Fruit fly (Drosophila melanogaster): ENCODE measurements around the gene Saf-B.

The Saf-B gene

DNA sequence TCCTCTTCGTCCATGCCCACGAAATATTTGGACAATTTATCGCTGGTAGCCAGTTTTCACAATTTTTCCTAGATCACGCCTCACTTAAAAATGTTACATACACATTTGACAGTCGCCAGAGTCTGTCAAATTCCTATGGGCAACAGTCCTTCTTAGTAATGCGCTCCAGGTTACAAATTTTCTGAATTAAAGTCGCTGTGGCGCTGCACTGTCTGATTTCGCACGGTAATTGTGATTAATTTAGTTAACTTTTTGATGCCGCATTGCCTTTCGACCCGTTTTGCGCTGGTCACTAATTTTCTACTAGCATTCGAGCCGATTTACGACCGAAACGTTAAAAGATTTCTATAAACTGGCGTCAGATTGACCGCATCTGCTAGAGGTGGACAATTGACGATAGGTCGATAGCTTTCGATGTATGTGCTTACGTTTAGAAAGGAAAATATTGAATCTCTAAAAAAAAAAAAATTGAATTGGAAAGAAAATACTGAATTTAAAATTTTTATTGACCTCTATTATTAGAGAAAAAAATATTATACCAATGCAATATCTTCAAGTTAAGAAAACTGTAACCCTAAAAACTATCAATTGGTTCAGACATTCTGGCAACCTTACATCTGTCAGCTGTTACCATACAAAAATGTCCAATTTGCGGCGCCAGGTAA is 3.5 kb upstream of the Saf-B start, which contains the start of the genes lili and CG34150 (continued):
- no peak for TF ChIP-seq CG17802 (tag; optimal IDR thresholded peaks at IDR 0.05)
- TF ChIP-seq CG12236 (GFP tag; optimal IDR thresholded peaks at IDR 0.05) = peak; percentile 42
- no peak for TF ChIP-seq wdn (GFP tag; IDR thresholded peaks at IDR 0.05)
- TF ChIP-seq CoRest (tag; optimal IDR thresholded peaks at IDR 0.05) = peak; percentile 85
- TF ChIP-seq Dip3 (GFP tag; optimal IDR thresholded peaks at IDR 0.05) = peak; percentile 65
- TF ChIP-seq CG10209 (GFP tag; optimal IDR thresholded peaks at IDR 0.05) = peak; percentile 56
- TF ChIP-seq CG13287 (GFP tag; IDR thresholded peaks at IDR 0.05; ENCODE audit: partially characterized antibody) = peak; percentile 88
- no peak for TF ChIP-seq ash1 (GFP tag; optimal IDR thresholded peaks at IDR 0.05)
- peak; percentile 68 for TF ChIP-seq CG16863 (GFP tag; optimal IDR thresholded peaks at IDR 0.05)
- peak; percentile 30 for TF ChIP-seq dm (GFP tag; optimal IDR thresholded peaks at IDR 0.05)
- TF ChIP-seq eve (GFP tag; optimal IDR thresholded peaks at IDR 0.05) = no peak
- TF ChIP-seq Mad (GFP tag; optimal IDR thresholded peaks at IDR 0.05) = peak; percentile 87
- 0 out of 2 replicates have a peak, but pooled peaks have one; percentile 55 for TF ChIP-seq Oaz (GFP tag; IDR thresholded peaks at IDR 0.05)
- peak; percentile 80 for TF ChIP-seq CG6689 (GFP tag; IDR thresholded peaks at IDR 0.05)
- no peak for TF ChIP-seq C15 (GFP tag; IDR thresholded peaks at IDR 0.05)
- TF ChIP-seq lilli (GFP tag; optimal IDR thresholded peaks at IDR 0.05) = peak; percentile 88
- TF ChIP-seq CG8359 (GFP tag; optimal IDR thresholded peaks at IDR 0.05; ENCODE audit: borderline replicate concordance) = no peak
- peak; percentile 6 for TF ChIP-seq NK7.1 (GFP tag; optimal IDR thresholded peaks at IDR 0.05)
- TF ChIP-seq CG33213 (GFP tag; optimal IDR thresholded peaks at IDR 0.05) = peak; percentile 54
- no peak for TF ChIP-seq Kr (GFP tag; optimal IDR thresholded peaks at IDR 0.05)
- peak; percentile 90 for TF ChIP-seq Ets65A (GFP tag)
- TF ChIP-seq disco-r (GFP tag; optimal IDR thresholded peaks at IDR 0.05) = no peak
- peak; percentile 53 for TF ChIP-seq repo (GFP tag; optimal IDR thresholded peaks at IDR 0.05)
- peak; percentile 83 for TF ChIP-seq gem (tag; optimal IDR thresholded peaks at IDR 0.05)
- TF ChIP-seq CG12071 (GFP tag; optimal IDR thresholded peaks at IDR 0.05) = no peak
- peak; percentile 91 for TF ChIP-seq CG14710 (tag; optimal IDR thresholded peaks at IDR 0.05)
- TF ChIP-seq Neu2 (GFP tag; optimal IDR thresholded peaks at IDR 0.05; ENCODE audit: borderline replicate concordance) = no peak
- no peak for TF ChIP-seq Rx (GFP tag; IDR thresholded peaks at IDR 0.05)
- TF ChIP-seq crc (GFP tag; optimal IDR thresholded peaks at IDR 0.05) = peak; percentile 32
- peak; percentile 52 to 74 for TF ChIP-seq chif (GFP tag; optimal IDR thresholded peaks at IDR 0.05)
- TF ChIP-seq CG15073 (GFP tag; optimal IDR thresholded peaks at IDR 0.05) = no peak
- peak; percentile 50; the same call in 1 of the 2 replicates for TF ChIP-seq Nf-YA (GFP tag; IDR thresholded peaks at IDR 0.05)
- no peak for TF ChIP-seq HmgD (GFP tag; optimal IDR thresholded peaks at IDR 0.05)
- TF ChIP-seq pnt (GFP tag; optimal IDR thresholded peaks at IDR 0.05) = peak; percentile 3
- peak; percentile 80 for TF ChIP-seq bbx (GFP tag; IDR thresholded peaks at IDR 0.05; ENCODE audit: partially characterized antibody)
- peak; percentile 90 for TF ChIP-seq Jarid2 (GFP tag; optimal IDR thresholded peaks at IDR 0.05)
- peak; percentile 67 for TF ChIP-seq CG3838 (GFP tag; optimal IDR thresholded peaks at IDR 0.05)
- peak; percentile 16; the same call in 1 of the 2 replicates for TF ChIP-seq tna (GFP tag; IDR thresholded peaks at IDR 0.05; ENCODE audit: partially characterized antibody)
- peak; percentile 46 for TF ChIP-seq CG9797 (GFP tag; optimal IDR thresholded peaks at IDR 0.05)
- TF ChIP-seq CG31224 (GFP tag; IDR thresholded peaks at IDR 0.05) = peak; percentile 42; the same call in 1 of the 2 replicates
- TF ChIP-seq E2f2 (GFP tag; IDR thresholded peaks at IDR 0.05) = peak; percentile 76
- TF ChIP-seq CG33557 (GFP tag; optimal IDR thresholded peaks at IDR 0.05) = peak; percentile 76
- peak; percentile 73 for TF ChIP-seq CG18764 (GFP tag; optimal IDR thresholded peaks at IDR 0.05)
- peak; percentile 44; the same call in 1 of the 3 replicates for TF ChIP-seq CG11093 (GFP tag; IDR thresholded peaks at IDR 0.05)
- TF ChIP-seq NC2β (GFP tag; optimal IDR thresholded peaks at IDR 0.05) = peak; percentile 62
- TF ChIP-seq CG32532 (GFP tag; IDR thresholded peaks at IDR 0.05) = peak; percentile 81
- TF ChIP-seq Scr (GFP tag; IDR thresholded peaks at IDR 0.05; ENCODE audit: partially characterized antibody) = peak; percentile 84
- TF ChIP-seq E2f1 (GFP tag; IDR thresholded peaks at IDR 0.05) = peak; percentile 43; the same call in 1 of the 2 replicates
- TF ChIP-seq Drgx (GFP tag; IDR thresholded peaks at IDR 0.05) = no peak; the same call in 1 of the 2 replicates
- no peak for TF ChIP-seq danr (GFP tag; IDR thresholded peaks at IDR 0.05)

Measured in whole organism, embryonic.